Fruit fly (Drosophila melanogaster): ENCODE measurements at regions not wholly inside any gene's neighbourhood (a gene's known extent, or its start where the extent isn't known, plus 50 kb on each side); places are given as distances from the start of the nearest gene placed in this dataset.
A peak's percentile ranks its signal among the peaks of the same experiment; 100 is the strongest.

DNA sequence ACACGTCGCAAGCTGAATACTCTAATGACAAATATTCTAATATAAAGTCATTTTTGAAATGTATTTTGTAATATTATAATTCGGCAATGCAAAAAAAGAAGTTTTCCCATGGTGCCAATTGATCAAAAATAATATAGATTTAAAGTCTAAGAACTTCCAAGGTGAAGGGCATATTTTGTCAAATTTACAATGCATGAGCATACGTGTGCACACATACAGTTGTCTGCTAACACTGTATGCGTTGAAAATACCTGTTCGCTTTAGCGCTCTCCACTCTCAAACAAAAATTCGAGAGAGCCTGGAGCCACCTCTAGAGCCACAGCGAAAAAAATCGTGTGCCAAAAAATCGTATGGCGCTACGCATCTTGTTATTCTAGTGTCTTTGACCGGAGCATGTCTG is 203.2 kb upstream of the CG40160 start:
- TF ChIP-seq Pif1A (GFP tag; optimal IDR thresholded peaks at IDR 0.05): peak; percentile 12
- TF ChIP-seq CG14655 (GFP tag; optimal IDR thresholded peaks at IDR 0.05): peak; percentile 19
- peak; percentile 11 for TF ChIP-seq CG8301 (tag; optimal IDR thresholded peaks at IDR 0.05)

dm6 chr3L:26013084-26013483 is 202.5 kb upstream of the CG40160 start:
- TF ChIP-seq CG8301 (tag; optimal IDR thresholded peaks at IDR 0.05) (no peak), Pif1B (GFP tag; optimal IDR thresholded peaks at IDR 0.05) (no peak), rn (GFP tag; IDR thresholded peaks at IDR 0.05) (no peak), CG17806 (tag; optimal IDR thresholded peaks at IDR 0.05) (no peak)

DNA sequence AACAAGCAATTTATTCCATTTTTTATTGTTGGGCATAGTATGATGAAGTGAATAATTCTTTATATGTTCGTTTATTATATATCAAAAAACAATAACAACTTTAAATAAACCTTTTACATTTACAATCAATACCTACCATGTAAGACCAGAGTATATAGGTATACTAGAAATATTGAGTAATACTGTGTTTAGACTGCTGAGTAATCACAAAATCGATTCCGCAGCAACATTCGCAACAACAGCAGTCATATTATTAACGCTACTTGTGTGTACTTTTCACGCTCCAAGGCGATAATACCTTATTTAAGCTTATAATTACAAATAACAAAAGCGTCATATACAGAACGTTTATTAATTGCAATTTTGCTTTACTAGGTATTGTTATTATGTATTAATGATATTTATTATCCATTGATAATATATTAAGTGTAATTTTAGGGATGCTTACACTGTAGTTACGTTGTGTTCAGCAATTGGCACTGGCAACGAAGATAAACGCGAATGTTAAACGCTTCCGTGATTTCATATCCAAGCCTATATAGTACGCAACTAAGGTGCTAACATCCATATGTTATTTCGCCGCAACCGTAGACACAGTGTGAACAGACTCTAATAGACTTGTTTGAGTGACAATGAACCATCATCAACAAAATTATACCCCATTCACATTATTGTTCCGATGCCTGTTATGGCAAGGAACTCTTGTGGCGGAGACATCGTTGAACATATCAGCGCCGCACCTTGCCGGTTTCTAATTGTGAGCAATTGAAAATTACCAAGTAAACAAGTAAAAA is 201.8 kb upstream of the CG40160 start:
- TF ChIP-seq CG14655 (GFP tag; optimal IDR thresholded peaks at IDR 0.05): peak; percentile 9
- TF ChIP-seq CG8159 (tag; optimal IDR thresholded peaks at IDR 0.05): peak; percentile 9
- no peak for TF ChIP-seq D1 (tag; optimal IDR thresholded peaks at IDR 0.05)
